Worm (Caenorhabditis elegans) whole organism, L4 larva: ENCODE results near the gene sma-6.
A peak's percentile ranks its signal among the peaks of the same experiment; 100 is the strongest.

Source experiments
- D1046.2 ChIP-seq: fragments of 200-800 bp; sonication (Bioruptor generic); IDR thresholded peaks from 2 replicates; pipeline ENCODE4 v1.3.6; 2022; ENCODE audit warnings: missing genetic modification characterization, missing compliant biosample characterization
- F26F4.8 ChIP-seq: fragments of 200-800 bp; sonication (Bioruptor generic); conservative IDR thresholded peaks from 2 replicates; pipeline ENCODE4 v1.3.6; 2022; ENCODE audit warnings: missing genetic modification characterization, missing compliant biosample characterization
- F44E2.7 ChIP-seq: fragments of 200-800 bp; sonication (Bioruptor generic); IDR thresholded peaks from 2 replicates; pipeline ENCODE4 v2.1.2; 2022; ENCODE audit warnings: missing genetic modification characterization, missing compliant biosample characterization
- R02D3.7 ChIP-seq: fragments of 150-350 bp; sonication (generic microtip); optimal IDR thresholded peaks from 3 replicates; lab custom pipeline; 2014; ENCODE audit warnings: missing biosample characterization, missing genetic modification characterization
- T26A8.4 ChIP-seq: fragments of 200-800 bp; sonication (Bioruptor generic); IDR thresholded peaks from 2 replicates; pipeline ENCODE4 v1.3.6; 2022; ENCODE audit warnings: missing genetic modification characterization, missing compliant biosample characterization
- Y105C5A.15 ChIP-seq: fragments of 200-800 bp; sonication (Bioruptor generic); IDR thresholded peaks from 2 replicates; pipeline ENCODE4 v1.3.6; 2022; ENCODE audit warnings: missing genetic modification characterization, missing compliant biosample characterization
- ZK546.5 ChIP-seq, 2 experiments: sonication (generic microtip); optimal IDR thresholded peaks; 2 replicates each; lab custom pipeline; 2017; ENCODE audit warnings: missing biosample characterization in 2 of 2, missing genetic modification characterization in 2 of 2
- ceh-28 ChIP-seq: fragments of 150-350 bp; optimal IDR thresholded peaks from 2 replicates; lab custom pipeline; 2014; ENCODE audit warnings: missing biosample characterization, missing genetic modification reagents, missing genetic modification characterization
- ceh-44 ChIP-seq: fragments of 200-800 bp; sonication (Bioruptor generic); IDR thresholded peaks from 2 replicates; pipeline ENCODE4 v1.3.6; 2022; ENCODE audit warnings: missing genetic modification reagents, missing genetic modification characterization, missing compliant biosample characterization
- ceh-62 ChIP-seq: sonication (generic microtip); optimal IDR thresholded peaks from 2 replicates; lab custom pipeline; 2017; ENCODE audit warnings: missing biosample characterization, missing genetic modification characterization
- ceh-82 ChIP-seq: sonication (generic microtip); optimal IDR thresholded peaks from 2 replicates; lab custom pipeline; 2017; ENCODE audit warnings: missing biosample characterization, missing genetic modification characterization
- ces-1 ChIP-seq: fragments of 150-350 bp; sonication (generic microtip); optimal IDR thresholded peaks from 4 replicates; lab custom pipeline; 2014; ENCODE audit warnings: missing biosample characterization, missing genetic modification reagents, missing genetic modification characterization
- cey-2 ChIP-seq: sonication (generic microtip); optimal IDR thresholded peaks from 3 replicates; lab custom pipeline; 2017; ENCODE audit warnings: missing genetic modification characterization, mild to moderate bottlenecking, missing compliant biosample characterization, antibody characterized with exemption, borderline replicate concordance; ENCODE audit not compliant: insufficient read depth
- daf-16 ChIP-seq, 3 experiments: sonication (generic microtip); optimal IDR thresholded peaks; 2 replicates each; lab custom pipeline; 2016 to 2017; ENCODE audit warnings: missing genetic modification characterization in 3 of 3, missing genetic modification reagents in 3 of 3, mild to moderate bottlenecking in 2 of 3, missing compliant biosample characterization in 2 of 3, missing biosample characterization in 1 of 3, moderate library complexity in 1 of 3
- daf-8 ChIP-seq: fragments of 200-800 bp; sonication (Bioruptor generic); IDR thresholded peaks from 2 replicates; pipeline ENCODE4 v1.3.6; 2022; ENCODE audit warnings: missing genetic modification characterization, missing compliant biosample characterization
- dmd-6 ChIP-seq: fragments of 200-800 bp; sonication (Bioruptor generic); IDR thresholded peaks from 2 replicates; pipeline ENCODE4 v1.3.6; 2022; ENCODE audit warnings: missing genetic modification reagents, missing genetic modification characterization, missing compliant biosample characterization
- dmd-9 ChIP-seq: fragments of 200-800 bp; sonication (Bioruptor generic); IDR thresholded peaks from 2 replicates; pipeline ENCODE4 v1.3.6; 2022; ENCODE audit warnings: missing genetic modification reagents, missing genetic modification characterization, missing compliant biosample characterization
- duxl-1 ChIP-seq: sonication (generic microtip); optimal IDR thresholded peaks from 2 replicates; lab custom pipeline; 2016; ENCODE audit warnings: mild to moderate bottlenecking, missing genetic modification characterization, moderate library complexity, missing compliant biosample characterization; ENCODE audit not compliant: poor library complexity
- dve-1 ChIP-seq: sonication (generic microtip); optimal IDR thresholded peaks from 2 replicates; lab custom pipeline; 2017; ENCODE audit warnings: antibody characterized with exemption, mild to moderate bottlenecking, missing genetic modification characterization, missing compliant biosample characterization; ENCODE audit not compliant: insufficient read depth
- egl-27 ChIP-seq: sonication (generic microtip); optimal IDR thresholded peaks from 3 replicates; lab custom pipeline; 2017; ENCODE audit warnings: missing biosample characterization, missing genetic modification reagents, missing genetic modification characterization
- egl-43 ChIP-seq: fragments of 200-800 bp; sonication (Bioruptor generic); IDR thresholded peaks from 2 replicates; pipeline ENCODE4 v1.3.6; 2022; ENCODE audit warnings: missing genetic modification reagents, missing genetic modification characterization, missing compliant biosample characterization
- hlh-11 ChIP-seq: fragments of 200-800 bp; sonication (Bioruptor generic); optimal IDR thresholded peaks from 2 replicates; lab custom pipeline; 2018; ENCODE audit warnings: mild to moderate bottlenecking, missing genetic modification characterization, missing compliant biosample characterization
- hlh-30 ChIP-seq: sonication (generic microtip); optimal IDR thresholded peaks from 2 replicates; lab custom pipeline; 2017; ENCODE audit warnings: antibody characterized with exemption, mild to moderate bottlenecking, missing genetic modification characterization, missing compliant biosample characterization; ENCODE audit not compliant: insufficient read depth
- hmg-1.1 ChIP-seq: fragments of 200-800 bp; sonication (Bioruptor generic); IDR thresholded peaks from 2 replicates; pipeline ENCODE4 v1.3.6; 2022; ENCODE audit warnings: missing genetic modification reagents, missing genetic modification characterization, missing compliant biosample characterization
- lin-39 ChIP-seq: fragments of 150-350 bp; optimal IDR thresholded peaks from 2 replicates; lab custom pipeline; 2014; ENCODE audit warnings: missing biosample characterization, missing genetic modification reagents, missing genetic modification characterization
- madf-9 ChIP-seq: fragments of 200-800 bp; sonication (Bioruptor generic); conservative IDR thresholded peaks from 2 replicates; pipeline ENCODE4 v1.3.6; 2022; ENCODE audit warnings: missing genetic modification reagents, missing genetic modification characterization, missing compliant biosample characterization
- mep-1 ChIP-seq: fragments of 150-350 bp; sonication (generic microtip); optimal IDR thresholded peaks from 3 replicates; lab custom pipeline; 2014; ENCODE audit warnings: missing biosample characterization, missing genetic modification characterization
- mes-2 ChIP-seq: sonication (generic microtip); optimal IDR thresholded peaks from 2 replicates; lab custom pipeline; 2016; ENCODE audit warnings: missing genotype, mild to moderate bottlenecking, missing genetic modification characterization, missing compliant biosample characterization; ENCODE audit not compliant: poor library complexity, severe bottlenecking
- mxl-2 ChIP-seq: fragments of 200-800 bp; sonication (Bioruptor generic); conservative IDR thresholded peaks from 2 replicates; pipeline ENCODE4 v1.3.6; 2022; ENCODE audit warnings: missing genetic modification reagents, missing genetic modification characterization, missing compliant biosample characterization
- mxl-3 ChIP-seq: fragments of 200-800 bp; sonication (Bioruptor generic); optimal IDR thresholded peaks from 2 replicates; lab custom pipeline; 2018; ENCODE audit warnings: mild to moderate bottlenecking, missing genetic modification characterization, missing compliant biosample characterization
- nhr-10 ChIP-seq: fragments of 150-350 bp; optimal IDR thresholded peaks from 2 replicates; lab custom pipeline; 2014; ENCODE audit warnings: missing biosample characterization, missing genetic modification characterization
- nhr-11 ChIP-seq: fragments of 150-350 bp; optimal IDR thresholded peaks from 2 replicates; lab custom pipeline; 2014; ENCODE audit warnings: missing biosample characterization, missing genetic modification characterization
- nhr-28 ChIP-seq: fragments of 150-350 bp; optimal IDR thresholded peaks from 2 replicates; lab custom pipeline; 2014; ENCODE audit warnings: missing biosample characterization, missing genetic modification characterization
- nhr-41 ChIP-seq: fragments of 200-800 bp; sonication (Bioruptor generic); IDR thresholded peaks from 2 replicates; pipeline ENCODE4 v1.3.6; 2022; ENCODE audit warnings: missing genetic modification reagents, missing genetic modification characterization, missing compliant biosample characterization
- nhr-42 ChIP-seq: fragments of 200-800 bp; sonication (Bioruptor generic); IDR thresholded peaks from 2 replicates; pipeline ENCODE4 v1.3.6; 2022; ENCODE audit warnings: missing genetic modification characterization, missing compliant biosample characterization
- nhr-6 ChIP-seq: fragments of 150-350 bp; optimal IDR thresholded peaks from 2 replicates; lab custom pipeline; 2014; ENCODE audit warnings: missing biosample characterization, missing genetic modification characterization
- nhr-76 ChIP-seq: fragments of 150-350 bp; optimal IDR thresholded peaks from 2 replicates; lab custom pipeline; 2014; ENCODE audit warnings: missing biosample characterization, missing genetic modification characterization
- nhr-77 ChIP-seq: fragments of 150-350 bp; optimal IDR thresholded peaks from 2 replicates; lab custom pipeline; 2014; ENCODE audit warnings: missing biosample characterization, missing genetic modification characterization
- pha-4 ChIP-seq, 2 experiments: fragments of 150-350 bp in 1 of 2; fragments of 200-800 bp in 1 of 2; sonication (Bioruptor generic) in 1 of 2; IDR thresholded peaks in 1 of 2; optimal IDR thresholded peaks in 1 of 2; 2 replicates each; pipeline versions ENCODE4 v1.3.6 to Lab custom; 2014 to 2022; ENCODE audit warnings: missing genetic modification characterization in 2 of 2, missing genetic modification reagents in 2 of 2, missing biosample characterization in 1 of 2, missing compliant biosample characterization in 1 of 2
- php-3 ChIP-seq: fragments of 200-800 bp; sonication (Bioruptor generic); IDR thresholded peaks from 2 replicates; pipeline ENCODE4 v1.3.6; 2022; ENCODE audit warnings: missing genetic modification reagents, missing genetic modification characterization, missing compliant biosample characterization
- saeg-2 ChIP-seq: fragments of 200-800 bp; sonication (Bioruptor generic); IDR thresholded peaks from 2 replicates; pipeline ENCODE4 v1.3.6; 2022; ENCODE audit warnings: missing genetic modification reagents, missing genetic modification characterization, missing compliant biosample characterization
- snpc-1.2 ChIP-seq: fragments of 200-800 bp; sonication (Bioruptor generic); IDR thresholded peaks from 2 replicates; pipeline ENCODE4 v1.3.6; 2022; ENCODE audit warnings: missing genetic modification reagents, missing genetic modification characterization, missing compliant biosample characterization
- unc-130 ChIP-seq: sonication (generic microtip); optimal IDR thresholded peaks from 2 replicates; lab custom pipeline; 2016; ENCODE audit warnings: missing genetic modification reagents, missing genetic modification characterization, missing compliant biosample characterization
- unc-62 ChIP-seq, 3 experiments: fragments of 150-350 bp in 1 of 3; sonication (generic microtip); optimal IDR thresholded peaks in 2 of 3; peaks in 1 of 3; 1 replicate in 1 of 3; 2 replicates in 2 of 3; lab custom pipeline; 2014 to 2017; ENCODE audit warnings: missing biosample characterization in 3 of 3, missing genetic modification characterization in 3 of 3, missing genetic modification reagents in 3 of 3, missing genotype in 1 of 3
- zip-11 ChIP-seq: fragments of 200-800 bp; sonication (Bioruptor generic); IDR thresholded peaks from 2 replicates; pipeline ENCODE4 v1.3.6; 2022; ENCODE audit warnings: missing genetic modification characterization, missing compliant biosample characterization
- ztf-11 ChIP-seq: fragments of 150-350 bp; optimal IDR thresholded peaks from 2 replicates; lab custom pipeline; 2014; ENCODE audit warnings: missing biosample characterization, missing genetic modification characterization
- ztf-7 ChIP-seq: fragments of 150-350 bp; optimal IDR thresholded peaks from 2 replicates; lab custom pipeline; 2014; ENCODE audit warnings: missing biosample characterization, missing genetic modification characterization

Gene sma-6

DNA sequence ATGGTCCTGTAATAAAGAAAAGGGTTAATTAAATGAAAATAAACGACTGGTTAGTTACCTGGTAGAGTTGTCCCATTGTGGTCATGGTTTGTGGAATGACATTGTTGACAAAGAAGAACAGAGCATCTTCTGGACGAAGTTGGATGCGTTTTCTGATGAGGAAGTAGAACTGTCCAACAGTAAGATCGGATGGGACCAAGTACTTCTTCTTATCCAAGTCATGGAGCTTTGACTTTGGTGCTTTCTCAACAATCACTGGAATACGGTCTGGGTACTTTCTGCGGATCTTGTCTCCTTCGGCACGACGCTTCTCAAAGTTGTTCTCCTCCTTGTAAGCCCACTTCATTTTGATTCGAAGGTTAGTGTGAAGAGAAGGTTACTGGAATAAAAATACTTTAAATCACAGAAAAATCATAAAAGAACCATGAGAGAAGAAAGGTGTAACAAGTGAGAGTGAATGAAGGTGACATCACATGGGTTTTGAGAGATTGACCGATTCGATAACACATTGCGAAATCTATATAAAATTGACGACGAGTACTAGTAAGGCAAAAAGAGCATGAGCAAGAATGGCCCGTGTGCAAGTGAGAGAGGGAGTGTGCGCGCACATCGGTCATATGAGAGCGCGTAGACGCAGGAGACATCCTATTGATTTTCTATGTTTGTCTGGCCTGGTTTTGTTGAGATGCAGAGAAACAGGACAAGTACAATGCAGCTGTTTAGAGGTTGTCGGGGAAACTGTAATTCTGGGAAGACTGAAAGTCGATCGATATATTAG is 23.2 kb downstream of the sma-6 start, which contains the start of gene lgg-1 (continued):
- TF ChIP-seq unc-130 (GFP tag; lab: Kevin White, UChicago): no peak
- peak; percentile 53; the same call in 1 of the 2 replicates for TF ChIP-seq T26A8.4 (GFP tag; lab: Robert Waterston, UW)
- TF ChIP-seq daf-8 (GFP tag; lab: Robert Waterston, UW): no peak
- no peak for TF ChIP-seq F44E2.7
- TF ChIP-seq cey-2 (tag; lab: Kevin White, UChicago): no peak
- TF ChIP-seq dve-1: peak; percentile 45
- TF ChIP-seq snpc-1.2 (GFP tag; lab: Robert Waterston, UW): peak; percentile 61
- peak; percentile 63 for TF ChIP-seq nhr-10 (tag; lab: Kevin White, UChicago)
- no peak for TF ChIP-seq ztf-7 (tag; lab: Kevin White, UChicago)
- TF ChIP-seq nhr-41 (GFP tag; lab: Robert Waterston, UW): no peak
- peak; percentile 55 for TF ChIP-seq nhr-11 (tag; lab: Kevin White, UChicago)
- peak; percentile 31 for TF ChIP-seq nhr-28 (tag; lab: Kevin White, UChicago)
- TF ChIP-seq mxl-2 (GFP tag; lab: Robert Waterston, UW): no peak
- no peak; the same call in 1 of the 2 replicates for TF ChIP-seq php-3
- no peak for TF ChIP-seq lin-39 (tag; lab: Kevin White, UChicago)
- no peak for TF ChIP-seq zip-11
- peak; percentile 41 for TF ChIP-seq mes-2 (tag; lab: Kevin White, UChicago)
- TF ChIP-seq duxl-1 (tag; lab: Kevin White, UChicago): peak; percentile 5
- peak in 1 of 2 experiments; percentile 54 for TF ChIP-seq ZK546.5 (tag; optimal IDR thresholded peaks at IDR 0.05; lab: Kevin White, UChicago)
- no peak for TF ChIP-seq ztf-11
- TF ChIP-seq dmd-6 (GFP tag; lab: Robert Waterston, UW): peak; percentile 56
- 0 out of 2 replicates have a peak, but pooled peaks have one; percentile 21 for TF ChIP-seq ceh-44
- peak; percentile 71 for TF ChIP-seq hlh-11
- TF ChIP-seq madf-9 (GFP tag; lab: Robert Waterston, UW): peak; percentile 2; the same call in 1 of the 2 replicates
- no peak for TF ChIP-seq R02D3.7 (tag; lab: Kevin White, UChicago)
- peak; percentile 82 for TF ChIP-seq ceh-28
- TF ChIP-seq egl-27 (tag; lab: Kevin White, UChicago): no peak
- peak in 1 of 2 experiments; percentile 51 for TF ChIP-seq unc-62 (GFP tag; optimal IDR thresholded peaks at IDR 0.05 in 1 of 2; lab: Kevin White, UChicago)
- no peak for TF ChIP-seq unc-62 (tag; optimal IDR thresholded peaks at IDR 0.05; lab: Kevin White, UChicago)

DNA sequence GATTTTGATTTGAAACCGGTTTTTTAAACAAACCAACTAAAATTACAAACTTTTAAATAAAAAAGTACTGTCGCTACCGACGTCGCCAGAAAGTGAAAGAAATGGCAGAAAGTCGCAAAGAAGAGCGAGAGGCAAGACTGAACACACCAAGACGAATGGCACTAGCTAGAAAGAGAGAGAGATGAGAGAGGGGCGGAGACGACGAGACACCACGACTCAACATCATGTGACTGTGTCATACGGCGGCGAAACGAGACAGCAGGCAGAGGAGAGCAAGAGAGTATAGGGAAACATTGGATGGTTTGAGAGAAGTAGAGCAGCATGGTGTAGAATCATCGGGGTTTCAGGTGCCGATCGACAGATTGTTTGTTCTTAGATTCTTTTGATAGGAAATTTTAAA is 24.1 kb downstream of the sma-6 start:
- TF ChIP-seq mxl-3 (GFP tag; lab: Kevin White, UChicago): peak; percentile 97
- 0 out of 2 replicates have a peak, but pooled peaks have one; percentile 13 for TF ChIP-seq nhr-41 (GFP tag; lab: Robert Waterston, UW)
- no peak for TF ChIP-seq Y105C5A.15 (GFP tag; lab: Robert Waterston, UW)
- TF ChIP-seq D1046.2: no peak
- peak; percentile 89 for TF ChIP-seq mep-1 (tag; lab: Kevin White, UChicago)
- TF ChIP-seq dmd-9 (GFP tag; lab: Robert Waterston, UW): no peak
- TF ChIP-seq pha-4 (GFP tag; IDR thresholded peaks at IDR 0.05; lab: Robert Waterston, UW): peak; percentile 70; the same call in 1 of the 2 replicates
- TF ChIP-seq pha-4 (tag; optimal IDR thresholded peaks at IDR 0.05; lab: Kevin White, UChicago): peak; percentile 88
- peak; percentile 39 to 42 for TF ChIP-seq daf-16 (GFP tag; optimal IDR thresholded peaks at IDR 0.05; lab: Kevin White, UChicago)
- TF ChIP-seq daf-16 (tag; optimal IDR thresholded peaks at IDR 0.05; lab: Kevin White, UChicago): peak; percentile 88
- TF ChIP-seq ceh-62: no peak
- no peak for TF ChIP-seq ces-1 (GFP tag; lab: Kevin White, UChicago)
- TF ChIP-seq ztf-7 (tag; lab: Kevin White, UChicago): peak; percentile 77
- TF ChIP-seq nhr-6 (tag; lab: Kevin White, UChicago): peak; percentile 65
- TF ChIP-seq hmg-1.1 (GFP tag; lab: Robert Waterston, UW): peak; percentile 92
- TF ChIP-seq nhr-77 (tag; lab: Kevin White, UChicago): peak; percentile 76
- TF ChIP-seq nhr-42 (GFP tag; lab: Robert Waterston, UW): no peak
- peak; percentile 100 for TF ChIP-seq hlh-30
- peak; percentile 78 for TF ChIP-seq egl-43
- peak; percentile 11 for TF ChIP-seq nhr-76
- TF ChIP-seq ceh-82: no peak
- no peak for TF ChIP-seq saeg-2 (GFP tag; lab: Robert Waterston, UW)
- no peak for TF ChIP-seq F26F4.8 (GFP tag; lab: Robert Waterston, UW)
- peak in 1 of 2 experiments; percentile 25 for TF ChIP-seq ZK546.5 (tag; optimal IDR thresholded peaks at IDR 0.05; lab: Kevin White, UChicago)
